Worm (Caenorhabditis elegans): Measurements from ENCODE around the gene Y41E3.22.

DNA sequence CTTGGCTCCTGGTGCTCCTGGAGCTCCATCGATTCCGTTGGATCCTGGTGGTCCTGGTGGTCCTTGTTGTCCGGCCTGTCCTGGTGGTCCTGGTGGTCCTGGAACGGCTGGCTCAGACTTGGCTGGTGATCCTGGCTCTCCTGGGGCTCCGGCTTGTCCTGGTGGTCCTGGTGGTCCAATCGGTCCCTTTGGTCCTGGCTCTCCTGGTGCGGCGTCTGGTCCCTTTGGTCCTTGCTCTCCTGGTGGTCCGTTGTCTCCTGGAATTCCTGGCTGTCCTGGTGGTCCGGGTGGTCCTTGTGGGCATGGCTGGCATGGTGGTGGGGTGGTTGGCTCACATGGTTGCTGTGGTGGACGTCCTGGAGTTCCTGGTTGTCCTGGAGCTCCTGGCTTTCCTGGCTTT lies 35.3 kb downstream of the Y41E3.22 start:
- TF ChIP-seq mab-5 (tag; optimal IDR thresholded peaks at IDR 0.05) (no peak), snpc-4 (tag; optimal IDR thresholded peaks at IDR 0.05) (no peak), dmd-4 (tag; optimal IDR thresholded peaks at IDR 0.05) (no peak), ama-1 (optimal IDR thresholded peaks at IDR 0.05) (no peak), fos-1 (tag; optimal IDR thresholded peaks at IDR 0.05) (no peak), aly-2 (tag; optimal IDR thresholded peaks at IDR 0.05) (no peak), blmp-1 (tag; optimal IDR thresholded peaks at IDR 0.05; ENCODE audit: insufficient read depth) (no peak), lin-11 (tag; optimal IDR thresholded peaks at IDR 0.05) (no peak), nhr-10 (tag; optimal IDR thresholded peaks at IDR 0.05) (no peak), nhr-77 (tag; optimal IDR thresholded peaks at IDR 0.05) (no peak)
